Worm (Caenorhabditis elegans) whole organism, L1 larva: ENCODE data around the gene F48E8.4.

Experiments used
- C34B4.2 ChIP-seq: sonication (generic microtip); optimal IDR thresholded peaks from 2 replicates; lab custom pipeline; 2017; ENCODE audit warnings: mild to moderate bottlenecking, missing genetic modification characterization, missing compliant biosample characterization
- F16B12.6 ChIP-seq: fragments of 150-350 bp; optimal IDR thresholded peaks from 2 replicates; lab custom pipeline; 2014; ENCODE audit warnings: missing biosample characterization, missing genetic modification characterization
- aly-2 ChIP-seq: fragments of 150-350 bp; optimal IDR thresholded peaks from 2 replicates; lab custom pipeline; 2014; ENCODE audit warnings: missing biosample characterization, missing genetic modification characterization
- ama-1 ChIP-seq: fragments of 150-350 bp; optimal IDR thresholded peaks from 2 replicates; lab custom pipeline; 2014
- blmp-1 ChIP-seq: fragments of 150-350 bp; optimal IDR thresholded peaks from 2 replicates; lab custom pipeline; 2014; ENCODE audit warnings: missing biosample characterization, missing genetic modification characterization
- ceh-63 ChIP-seq: fragments of 200-800 bp; sonication (Bioruptor generic); optimal IDR thresholded peaks from 2 replicates; lab custom pipeline; 2018; ENCODE audit warnings: mild to moderate bottlenecking, missing genetic modification characterization, missing compliant biosample characterization
- ceh-90 ChIP-seq: sonication (generic microtip); optimal IDR thresholded peaks from 2 replicates; lab custom pipeline; 2016; ENCODE audit warnings: missing genetic modification characterization, missing compliant biosample characterization
- ces-1 ChIP-seq: fragments of 150-350 bp; optimal IDR thresholded peaks from 2 replicates; lab custom pipeline; 2014; ENCODE audit warnings: missing biosample characterization, missing genetic modification reagents, missing genetic modification characterization
- dsc-1 ChIP-seq: sonication (generic microtip); optimal IDR thresholded peaks from 2 replicates; lab custom pipeline; 2016; ENCODE audit warnings: mild to moderate bottlenecking, missing genetic modification characterization, missing compliant biosample characterization
- efl-1 ChIP-seq, 4 experiments: fragments of 150-350 bp; optimal IDR thresholded peaks in 3 of 4; peaks in 1 of 4; 1 replicate in 1 of 4; 2 replicates in 3 of 4; lab custom pipeline; 2014; ENCODE audit warnings: missing biosample characterization in 2 of 4, missing genetic modification characterization in 2 of 4, missing genetic modification reagents in 2 of 4
- egl-13 ChIP-seq: sonication (generic microtip); optimal IDR thresholded peaks from 2 replicates; lab custom pipeline; 2016; ENCODE audit warnings: missing genotype, missing genetic modification reagents, missing genetic modification characterization, missing compliant biosample characterization
- egl-27 ChIP-seq, 2 experiments: fragments of 150-350 bp in 1 of 2; sonication (generic microtip); optimal IDR thresholded peaks; 3 replicates each; lab custom pipeline; 2017 to 2018; ENCODE audit warnings: missing biosample characterization in 2 of 2, missing genetic modification characterization in 2 of 2, missing genetic modification reagents in 2 of 2
- elt-2 ChIP-seq: sonication (generic microtip); optimal IDR thresholded peaks from 2 replicates; lab custom pipeline; 2016; ENCODE audit warnings: missing genetic modification characterization, mild to moderate bottlenecking, inconsistent platforms, missing compliant biosample characterization, missing genetic modification reagents
- elt-3 ChIP-seq, 6 experiments: fragments of 150-350 bp in 1 of 6; sonication (generic microtip); optimal IDR thresholded peaks; 2 replicates each; lab custom pipeline; 2017 to 2018; ENCODE audit warnings: missing biosample characterization in 6 of 6, missing genetic modification characterization in 6 of 6, inconsistent platforms in 1 of 6
- ets-5 ChIP-seq: fragments of 200-800 bp; sonication (Bioruptor generic); IDR thresholded peaks from 2 replicates; pipeline ENCODE4 v1.3.6; 2022; ENCODE audit warnings: missing genetic modification characterization, missing compliant biosample characterization
- fkh-4 ChIP-seq: sonication (generic microtip); optimal IDR thresholded peaks from 2 replicates; lab custom pipeline; 2016; ENCODE audit warnings: missing compliant biosample characterization, missing genetic modification characterization, borderline replicate concordance
- fkh-8 ChIP-seq: sonication (generic microtip); optimal IDR thresholded peaks from 2 replicates; lab custom pipeline; 2016; ENCODE audit warnings: mild to moderate bottlenecking, missing genetic modification characterization, missing compliant biosample characterization
- fos-1 ChIP-seq: fragments of 150-350 bp; optimal IDR thresholded peaks from 2 replicates; lab custom pipeline; 2014; ENCODE audit warnings: missing biosample characterization, missing genetic modification characterization
- grh-1 ChIP-seq: fragments of 200-800 bp; sonication (Bioruptor generic); IDR thresholded peaks from 2 replicates; pipeline ENCODE4 v1.3.6; 2022; ENCODE audit warnings: missing genetic modification reagents, missing genetic modification characterization, missing compliant biosample characterization
- hlh-17 ChIP-seq: fragments of 200-800 bp; sonication (Bioruptor generic); optimal IDR thresholded peaks from 2 replicates; lab custom pipeline; 2018; ENCODE audit warnings: missing genetic modification characterization, mild to moderate bottlenecking, missing compliant biosample characterization, moderate library complexity, borderline replicate concordance
- hlh-4 ChIP-seq: sonication (generic microtip); optimal IDR thresholded peaks from 2 replicates; lab custom pipeline; 2016; ENCODE audit warnings: mild to moderate bottlenecking, missing genetic modification characterization, missing compliant biosample characterization
- irx-1 ChIP-seq: sonication (generic microtip); optimal IDR thresholded peaks from 2 replicates; lab custom pipeline; 2016; ENCODE audit warnings: missing genetic modification characterization, missing compliant biosample characterization
- jun-1 ChIP-seq: fragments of 150-350 bp; optimal IDR thresholded peaks from 2 replicates; lab custom pipeline; 2014; ENCODE audit warnings: missing biosample characterization, missing genetic modification reagents, missing genetic modification characterization
- lin-13 ChIP-seq: fragments of 150-350 bp; optimal IDR thresholded peaks from 2 replicates; lab custom pipeline; 2014; ENCODE audit warnings: missing biosample characterization, missing genetic modification reagents, missing genetic modification characterization
- lin-39 ChIP-seq: fragments of 150-350 bp; optimal IDR thresholded peaks from 2 replicates; lab custom pipeline; 2014; ENCODE audit warnings: missing biosample characterization, missing genetic modification reagents, missing genetic modification characterization
- lir-3 ChIP-seq: sonication (generic microtip); optimal IDR thresholded peaks from 2 replicates; lab custom pipeline; 2016; ENCODE audit warnings: mild to moderate bottlenecking, missing genetic modification characterization, moderate library complexity, missing compliant biosample characterization; ENCODE audit not compliant: poor library complexity
- mef-2 ChIP-seq: fragments of 150-350 bp; optimal IDR thresholded peaks from 2 replicates; lab custom pipeline; 2014; ENCODE audit warnings: missing biosample characterization, missing genetic modification characterization
- nhr-11 ChIP-seq: fragments of 150-350 bp; optimal IDR thresholded peaks from 2 replicates; lab custom pipeline; 2014; ENCODE audit warnings: missing biosample characterization, missing genetic modification characterization
- nhr-20 ChIP-seq: sonication (generic microtip); optimal IDR thresholded peaks from 2 replicates; lab custom pipeline; 2016; ENCODE audit warnings: mild to moderate bottlenecking, missing genetic modification characterization, missing compliant biosample characterization
- nhr-28 ChIP-seq: fragments of 150-350 bp; optimal IDR thresholded peaks from 2 replicates; lab custom pipeline; 2014; ENCODE audit warnings: missing biosample characterization, missing genetic modification characterization
- nhr-47 ChIP-seq: sonication (generic microtip); optimal IDR thresholded peaks from 2 replicates; lab custom pipeline; 2016; ENCODE audit warnings: mild to moderate bottlenecking, missing genetic modification characterization, moderate library complexity, missing compliant biosample characterization
- nhr-71 ChIP-seq: sonication (generic microtip); optimal IDR thresholded peaks from 2 replicates; lab custom pipeline; 2016; ENCODE audit warnings: mild to moderate bottlenecking, missing genetic modification characterization, moderate library complexity, missing compliant biosample characterization
- nhr-76 ChIP-seq: sonication (generic microtip); optimal IDR thresholded peaks from 2 replicates; lab custom pipeline; 2017; ENCODE audit warnings: missing biosample characterization, missing genetic modification characterization
- nhr-77 ChIP-seq: fragments of 150-350 bp; optimal IDR thresholded peaks from 2 replicates; lab custom pipeline; 2014; ENCODE audit warnings: missing biosample characterization, missing genetic modification characterization
- nhr-85 ChIP-seq: sonication (generic microtip); peaks from one replicate; lab custom pipeline; 2016; ENCODE audit warnings: missing genetic modification characterization, inconsistent platforms, missing compliant biosample characterization
- nhr-90 ChIP-seq: sonication (generic microtip); optimal IDR thresholded peaks from 2 replicates; lab custom pipeline; 2016; ENCODE audit warnings: mild to moderate bottlenecking, missing genetic modification characterization, missing compliant biosample characterization; ENCODE audit not compliant: poor library complexity
- pag-3 ChIP-seq: sonication (generic microtip); optimal IDR thresholded peaks from 2 replicates; lab custom pipeline; 2017; ENCODE audit warnings: missing genetic modification characterization, mild to moderate bottlenecking, missing compliant biosample characterization, antibody characterized with exemption, borderline replicate concordance; ENCODE audit not compliant: insufficient read depth
- pax-3 ChIP-seq: fragments of 200-800 bp; sonication (Bioruptor generic); optimal IDR thresholded peaks from 2 replicates; lab custom pipeline; 2018; ENCODE audit warnings: mild to moderate bottlenecking, missing genetic modification characterization, moderate library complexity, missing compliant biosample characterization
- rnt-1 ChIP-seq: sonication (generic microtip); optimal IDR thresholded peaks from 2 replicates; lab custom pipeline; 2016; ENCODE audit warnings: mild to moderate bottlenecking, missing genetic modification characterization, moderate library complexity, missing compliant biosample characterization
- skn-1 ChIP-seq: fragments of 150-350 bp; optimal IDR thresholded peaks from 2 replicates; lab custom pipeline; 2014; ENCODE audit warnings: missing biosample characterization, missing genetic modification characterization
- snpc-4 ChIP-seq: fragments of 150-350 bp; optimal IDR thresholded peaks from 2 replicates; lab custom pipeline; 2014; ENCODE audit warnings: missing biosample characterization, missing genetic modification characterization
- sox-4 ChIP-seq: sonication (generic microtip); optimal IDR thresholded peaks from 2 replicates; lab custom pipeline; 2016; ENCODE audit warnings: missing genetic modification characterization, missing compliant biosample characterization
- sptf-1 ChIP-seq: fragments of 150-350 bp; optimal IDR thresholded peaks from 2 replicates; lab custom pipeline; 2014; ENCODE audit warnings: missing biosample characterization, missing genetic modification characterization
- sup-37 ChIP-seq: fragments of 200-800 bp; sonication (Bioruptor generic); optimal IDR thresholded peaks from 2 replicates; lab custom pipeline; 2018; ENCODE audit warnings: mild to moderate bottlenecking, missing genetic modification characterization, missing compliant biosample characterization
- swsn-7 ChIP-seq: sonication (generic microtip); optimal IDR thresholded peaks from 2 replicates; lab custom pipeline; 2016; ENCODE audit warnings: missing genetic modification characterization, missing compliant biosample characterization
- tlp-1 ChIP-seq: fragments of 150-350 bp; optimal IDR thresholded peaks from 2 replicates; lab custom pipeline; 2014; ENCODE audit warnings: missing biosample characterization, missing genetic modification characterization
- unc-130 ChIP-seq: fragments of 150-350 bp; optimal IDR thresholded peaks from 2 replicates; lab custom pipeline; 2017; ENCODE audit warnings: missing biosample characterization, missing genetic modification characterization, inconsistent platforms
- unc-98 ChIP-seq: fragments of 200-800 bp; sonication (Bioruptor generic); IDR thresholded peaks from 2 replicates; pipeline ENCODE4 v1.3.6; 2022; ENCODE audit warnings: missing genetic modification characterization, missing compliant biosample characterization
- xbp-1 ChIP-seq: sonication (generic microtip); optimal IDR thresholded peaks from 2 replicates; lab custom pipeline; 2016; ENCODE audit warnings: missing genetic modification characterization, missing compliant biosample characterization
- zag-1 ChIP-seq: fragments of 150-350 bp; optimal IDR thresholded peaks from 2 replicates; lab custom pipeline; 2014; ENCODE audit warnings: missing biosample characterization, missing genetic modification characterization
- ztf-11 ChIP-seq, 2 experiments: sonication (generic microtip); optimal IDR thresholded peaks; 2 replicates each; lab custom pipeline; 2016 to 2017; ENCODE audit warnings: missing genetic modification characterization in 2 of 2, missing biosample characterization in 1 of 2, missing compliant biosample characterization in 1 of 2

F48E8.4 gene

ce11 chrIII:5501358-5502287 is 48.2 kb downstream of the F48E8.4 start, which contains the start of gene R02F2.1 (continued):
- TF ChIP-seq fos-1 (tag; lab: Kevin White, UChicago) (no peak), jun-1 (no peak), zag-1 (no peak), efl-1 (optimal IDR thresholded peaks at IDR 0.05; lab: Kevin White, UChicago) (peak in 1 of 2 experiments; percentile 41), efl-1 (GFP tag; optimal IDR thresholded peaks at IDR 0.05 in 1 of 2; lab: Kevin White, UChicago) (peak; percentile 42 to 95), fkh-4 (tag; lab: Kevin White, UChicago) (no peak), F16B12.6 (tag; lab: Kevin White, UChicago) (no peak), sup-37 (GFP tag; lab: Kevin White, UChicago) (no peak), lir-3 (tag; lab: Kevin White, UChicago) (no peak), grh-1 (GFP tag; lab: Robert Waterston, UW) (no peak), aly-2 (tag; lab: Kevin White, UChicago) (no peak), fkh-8 (tag; lab: Kevin White, UChicago) (peak; percentile 69), dsc-1 (tag; lab: Kevin White, UChicago) (peak; percentile 79), mef-2 (tag; lab: Kevin White, UChicago) (no peak), nhr-28 (no peak), ets-5 (GFP tag; lab: Robert Waterston, UW) (no peak), nhr-85 (peak; percentile 80), xbp-1 (tag; lab: Kevin White, UChicago) (peak; percentile 14), snpc-4 (tag; lab: Kevin White, UChicago) (no peak), sptf-1 (tag; lab: Kevin White, UChicago) (no peak), elt-3 (tag; optimal IDR thresholded peaks at IDR 0.05; lab: Kevin White, UChicago) (peak in 2 of 6 experiments; percentile 19 to 58), nhr-71 (tag; lab: Kevin White, UChicago) (peak; percentile 72), elt-2 (tag; lab: Kevin White, UChicago) (no peak), ama-1 (no peak), nhr-76 (tag; lab: Kevin White, UChicago) (no peak), unc-98 (GFP tag; lab: Robert Waterston, UW) (no peak), pag-3 (tag; lab: Kevin White, UChicago) (no peak), hlh-4 (tag; lab: Kevin White, UChicago) (no peak), hlh-17 (GFP tag; lab: Kevin White, UChicago) (no peak), swsn-7 (tag; lab: Kevin White, UChicago) (no peak), ceh-63 (no peak), nhr-90 (peak; percentile 66), nhr-20 (tag; lab: Kevin White, UChicago) (peak; percentile 76), irx-1 (tag; lab: Kevin White, UChicago) (no peak), ces-1 (no peak), lin-39 (no peak), unc-130 (tag; lab: Kevin White, UChicago) (peak; percentile 21), rnt-1 (no peak), tlp-1 (tag; lab: Kevin White, UChicago) (no peak), lin-13 (no peak), nhr-11 (no peak), nhr-47 (tag; lab: Kevin White, UChicago) (peak; percentile 40), egl-13 (tag; lab: Kevin White, UChicago) (no peak), pax-3 (tag; lab: Kevin White, UChicago) (no peak), skn-1 (tag; lab: Kevin White, UChicago) (peak; percentile 16), ceh-90 (tag; lab: Kevin White, UChicago) (no peak), nhr-77 (tag; lab: Kevin White, UChicago) (no peak), C34B4.2 (tag; lab: Kevin White, UChicago) (no peak), blmp-1 (tag; lab: Kevin White, UChicago) (peak; percentile 60), sox-4 (tag; lab: Kevin White, UChicago) (peak; percentile 44), egl-27 (tag; optimal IDR thresholded peaks at IDR 0.05; lab: Kevin White, UChicago) (no peak), ztf-11 (tag; optimal IDR thresholded peaks at IDR 0.05; lab: Kevin White, UChicago) (peak in 1 of 2 experiments; percentile 14)
